Worm (Caenorhabditis elegans): ENCODE results near the gene cpt-2.

DNA sequence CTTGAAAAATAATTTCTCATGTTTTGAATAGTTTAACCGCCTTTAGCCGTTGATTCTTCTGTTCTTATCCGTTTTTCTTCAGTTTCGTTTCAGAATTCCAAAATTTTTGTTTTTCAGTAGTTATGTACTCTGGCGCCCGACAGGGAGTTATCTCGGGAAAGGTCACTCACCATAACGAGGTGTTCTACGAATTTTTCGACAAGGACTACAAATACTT is 36.3 kb upstream of the cpt-2 start, which contains the start of gene F01G4.4:
- no peak for TF ChIP-seq lin-39 (tag; optimal IDR thresholded peaks at IDR 0.05)
- TF ChIP-seq pha-4 (tag; optimal IDR thresholded peaks at IDR 0.05): no peak

Measured in whole organism, L3 larva.